Fruit fly (Drosophila melanogaster): Measurements from ENCODE around the gene CG15177.

Gene CG15177

dm6 chr3R:6608814-6609213 lies 20.3 kb downstream of the CG15177 start, which contains the start of gene glob2:
Gene glob2 (minus strand): TSS chr3R:6608914.
- TF ChIP-seq sd (tag; optimal IDR thresholded peaks at IDR 0.05) (no peak), CG8359 (GFP tag; optimal IDR thresholded peaks at IDR 0.05; ENCODE audit: borderline replicate concordance) (no peak), Gug (GFP tag; IDR thresholded peaks at IDR 0.05) (no peak), Lpt (GFP tag; optimal IDR thresholded peaks at IDR 0.05) (no peak), CG11085 (GFP tag; IDR thresholded peaks at IDR 0.05) (no peak), CG13624 (GFP tag; optimal IDR thresholded peaks at IDR 0.05) (no peak), Kr (GFP tag; optimal IDR thresholded peaks at IDR 0.05) (no peak), CTCF (GFP tag; optimal IDR thresholded peaks at IDR 0.05) (no peak), CG17359 (tag; optimal IDR thresholded peaks at IDR 0.05) (no peak), Dip2 (GFP tag; IDR thresholded peaks at IDR 0.05) (no peak), CG15479 (GFP tag; optimal IDR thresholded peaks at IDR 0.05) (no peak), btn (GFP tag; optimal IDR thresholded peaks at IDR 0.05) (no peak), pita (GFP tag; optimal IDR thresholded peaks at IDR 0.05) (no peak), Mes4 (GFP tag; optimal IDR thresholded peaks at IDR 0.05) (no peak), CG9797 (GFP tag; optimal IDR thresholded peaks at IDR 0.05) (no peak), zfh2 (GFP tag; optimal IDR thresholded peaks at IDR 0.05) (no peak), CG18476 (GFP tag; optimal IDR thresholded peaks at IDR 0.05) (no peak), Oaz (GFP tag; IDR thresholded peaks at IDR 0.05) (no peak)

dm6 chr3R:6605142-6605541 lies 24.0 kb downstream of the CG15177 start:
- TF ChIP-seq Atf6 (GFP tag; IDR thresholded peaks at IDR 0.05) (no peak), CG14860 (GFP tag; IDR thresholded peaks at IDR 0.05; ENCODE audit: partially characterized antibody) (no peak), Awh (GFP tag; IDR thresholded peaks at IDR 0.05) (no peak), sc (optimal IDR thresholded peaks at IDR 0.05) (no peak), sc (GFP tag; optimal IDR thresholded peaks at IDR 0.05) (no peak), CTCF (GFP tag; optimal IDR thresholded peaks at IDR 0.05) (peak; percentile 57), CG10565 (GFP tag; optimal IDR thresholded peaks at IDR 0.05) (no peak)

dm6 chr3R:6600942-6601341 lies 28.2 kb downstream of the CG15177 start, which contains the start of gene CG31482:
Gene CG31482 (plus strand): TSS chr3R:6601242.
- TF ChIP-seq prd (optimal IDR thresholded peaks at IDR 0.05), result no peak
- no peak for TF ChIP-seq prd (GFP tag; IDR thresholded peaks at IDR 0.05)
- no peak for TF ChIP-seq gce (GFP tag; IDR thresholded peaks at IDR 0.05)
- TF ChIP-seq jumu (GFP tag; optimal IDR thresholded peaks at IDR 0.05), result no peak
- no peak for TF ChIP-seq hb (GFP tag; IDR thresholded peaks at IDR 0.05; ENCODE audit: partially characterized antibody)
- no peak for TF ChIP-seq CG12744 (GFP tag; optimal IDR thresholded peaks at IDR 0.05)

dm6 chr3R:6597922-6598321 lies 31.2 kb downstream of the CG15177 start, which contains the start of gene CG1138:
Gene CG1138 (minus strand): TSS chr3R:6598022.
- no peak for TF ChIP-seq CG6765 (GFP tag; optimal IDR thresholded peaks at IDR 0.05)
- no peak for TF ChIP-seq pzg (GFP tag; optimal IDR thresholded peaks at IDR 0.05)
- TF ChIP-seq tx (GFP tag; optimal IDR thresholded peaks at IDR 0.05), result no peak

dm6 chr3R:6593068-6593567 lies 36.0 kb downstream of the CG15177 start, which contains the start of gene dpr11:
Gene dpr11 (minus strand): TSS chr3R:6593330.
- TF ChIP-seq abd-A (tag; optimal IDR thresholded peaks at IDR 0.05) (peak; percentile 41), CG4730 (GFP tag; IDR thresholded peaks at IDR 0.05) (no peak), chif (GFP tag; optimal IDR thresholded peaks at IDR 0.05) (no peak), CG2678 (tag; optimal IDR thresholded peaks at IDR 0.05) (no peak), CG3847 (GFP tag; IDR thresholded peaks at IDR 0.05) (no peak), Ets65A (GFP tag) (peak; percentile 14), HLH54F (GFP tag; optimal IDR thresholded peaks at IDR 0.05) (no peak), CG13624 (GFP tag; optimal IDR thresholded peaks at IDR 0.05) (no peak), Trl (optimal IDR thresholded peaks at IDR 0.05) (peak; percentile 3 to 31), Trl (GFP tag; optimal IDR thresholded peaks at IDR 0.05) (no peak), Jarid2 (GFP tag; optimal IDR thresholded peaks at IDR 0.05) (peak; percentile 76), CG3163 (GFP tag; optimal IDR thresholded peaks at IDR 0.05) (peak; percentile 81), ewg (GFP tag; optimal IDR thresholded peaks at IDR 0.05) (peak; percentile 60), chinmo (GFP tag; IDR thresholded peaks at IDR 0.05; ENCODE audit: partially characterized antibody) (0 out of 4 replicates have a peak, but pooled peaks have one; percentile 19), Deaf1 (tag; optimal IDR thresholded peaks at IDR 0.05) (peak; percentile 92), CG3995 (GFP tag; optimal IDR thresholded peaks at IDR 0.05) (peak; percentile 94), CG18476 (GFP tag; optimal IDR thresholded peaks at IDR 0.05) (no peak)
